Worm (Caenorhabditis elegans) whole organism, L1 larva: ENCODE results near the gene C52A10.3.

Experiments used
- C04F5.9 ChIP-seq: sonication (generic microtip); optimal IDR thresholded peaks from 2 replicates; lab custom pipeline; 2016; ENCODE audit warnings: missing genetic modification characterization, missing compliant biosample characterization
- Y116A8C.19 ChIP-seq: sonication (generic microtip); optimal IDR thresholded peaks from 2 replicates; lab custom pipeline; 2016; ENCODE audit warnings: missing compliant biosample characterization, missing genetic modification characterization, borderline replicate concordance
- blmp-1 ChIP-seq: fragments of 150-350 bp; optimal IDR thresholded peaks from 2 replicates; lab custom pipeline; 2014; ENCODE audit warnings: missing biosample characterization, missing genetic modification characterization
- egl-27 ChIP-seq, 2 experiments: fragments of 150-350 bp in 1 of 2; sonication (generic microtip); optimal IDR thresholded peaks; 3 replicates each; lab custom pipeline; 2017 to 2018; ENCODE audit warnings: missing biosample characterization in 2 of 2, missing genetic modification characterization in 2 of 2, missing genetic modification reagents in 2 of 2
- elt-2 ChIP-seq: sonication (generic microtip); optimal IDR thresholded peaks from 2 replicates; lab custom pipeline; 2016; ENCODE audit warnings: missing genetic modification characterization, mild to moderate bottlenecking, inconsistent platforms, missing compliant biosample characterization, missing genetic modification reagents
- lin-39 ChIP-seq: fragments of 150-350 bp; optimal IDR thresholded peaks from 2 replicates; lab custom pipeline; 2014; ENCODE audit warnings: missing biosample characterization, missing genetic modification reagents, missing genetic modification characterization
- snpc-4 ChIP-seq: fragments of 150-350 bp; optimal IDR thresholded peaks from 2 replicates; lab custom pipeline; 2014; ENCODE audit warnings: missing biosample characterization, missing genetic modification characterization
- tbx-2 ChIP-seq: sonication (generic microtip); optimal IDR thresholded peaks from 2 replicates; lab custom pipeline; 2016; ENCODE audit warnings: missing genetic modification characterization, missing compliant biosample characterization

DNA sequence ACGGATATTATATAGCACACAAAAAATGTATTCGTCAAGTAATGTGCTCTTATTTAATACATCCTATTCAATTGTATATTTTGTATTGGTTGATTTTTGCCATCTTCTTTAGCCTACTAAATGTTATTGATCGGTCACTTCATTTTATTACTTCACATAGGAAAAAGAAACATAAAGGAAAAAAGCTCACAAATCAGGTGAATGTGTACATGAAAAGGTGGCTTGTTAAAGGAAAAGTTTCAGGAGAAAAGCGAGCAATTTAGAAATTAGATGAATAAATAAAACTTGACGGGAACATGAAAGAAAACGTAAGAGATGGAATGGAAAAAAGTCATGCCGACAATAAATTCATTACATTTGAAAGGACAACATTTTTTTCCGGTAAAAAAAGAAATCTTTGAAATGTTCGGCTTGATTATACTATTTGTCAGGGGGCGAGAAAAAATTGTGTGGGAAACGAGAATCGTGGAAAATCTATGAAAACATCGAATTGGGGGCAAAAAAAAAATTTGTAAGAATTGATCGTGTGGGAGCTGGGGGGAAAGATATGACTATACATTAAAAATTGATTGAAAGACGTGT, 36.2 kb upstream of the C52A10.3 start:
- TF ChIP-seq Y116A8C.19 (tag; lab: Kevin White, UChicago) (no peak), snpc-4 (tag; lab: Kevin White, UChicago) (no peak), lin-39 (no peak), C04F5.9 (tag; lab: Kevin White, UChicago) (no peak), egl-27 (tag; optimal IDR thresholded peaks at IDR 0.05; lab: Kevin White, UChicago) (no peak), tbx-2 (tag; lab: Kevin White, UChicago) (no peak), elt-2 (tag; lab: Kevin White, UChicago) (no peak), blmp-1 (tag; lab: Kevin White, UChicago) (no peak)
